Fruit fly (Drosophila melanogaster) whole organism, embryonic: Measurements from ENCODE around the gene CG15742.

Experiments used
- ATbp ChIP-seq: fragments of 200-800 bp; sonication (Bioruptor generic); optimal IDR thresholded peaks from 2 replicates; lab custom pipeline; 2017; ENCODE audit warnings: missing biosample characterization, mild to moderate bottlenecking, missing genetic modification characterization, missing genetic modification reagents
- Atf-2 ChIP-seq: fragments of 200-800 bp; sonication (Bioruptor generic); optimal IDR thresholded peaks from 2 replicates; lab custom pipeline; 2016; ENCODE audit warnings: missing biosample characterization, missing genetic modification characterization
- B-H2 ChIP-seq: fragments of 200-800 bp; sonication (Bioruptor generic); optimal IDR thresholded peaks from 2 replicates; lab custom pipeline; 2018; ENCODE audit warnings: missing biosample characterization, mild to moderate bottlenecking, missing genetic modification characterization
- BEAF-32 ChIP-seq: fragments of 200-800 bp; sonication (Bioruptor generic); optimal IDR thresholded peaks from 3 replicates; lab custom pipeline; 2017; ENCODE audit warnings: missing biosample characterization, missing genetic modification characterization, mild to moderate bottlenecking, moderate library complexity, missing genetic modification reagents
- Blimp-1 ChIP-seq: fragments of 200-800 bp; sonication (Bioruptor generic); optimal IDR thresholded peaks from 3 replicates; lab custom pipeline; 2018; ENCODE audit warnings: missing biosample characterization, missing genetic modification characterization, mild to moderate bottlenecking, moderate library complexity, missing genetic modification reagents
- CG11504 ChIP-seq: fragments of 200-800 bp; sonication (Bioruptor generic); optimal IDR thresholded peaks from 3 replicates; lab custom pipeline; 2019; ENCODE audit warnings: missing biosample characterization, mild to moderate bottlenecking, missing genetic modification characterization, moderate library complexity
- CG11723 ChIP-seq: fragments of 200-800 bp; sonication (Bioruptor generic); optimal IDR thresholded peaks from 2 replicates; lab custom pipeline; 2017; ENCODE audit warnings: missing biosample characterization, mild to moderate bottlenecking, missing genetic modification characterization
- CG12236 ChIP-seq: fragments of 200-800 bp; sonication (Bioruptor generic); optimal IDR thresholded peaks from 2 replicates; lab custom pipeline; 2016; ENCODE audit warnings: missing biosample characterization, missing genetic modification characterization
- CG12659 ChIP-seq: fragments of 200-800 bp; sonication (Bioruptor generic); optimal IDR thresholded peaks from 3 replicates; lab custom pipeline; 2017; ENCODE audit warnings: mild to moderate bottlenecking, missing biosample characterization, missing genetic modification reagents, missing genetic modification characterization
- CG13894 ChIP-seq: fragments of 200-800 bp; sonication (Bioruptor generic); optimal IDR thresholded peaks from 3 replicates; lab custom pipeline; 2018; ENCODE audit warnings: missing biosample characterization, mild to moderate bottlenecking, missing genetic modification characterization, moderate library complexity
- CG17359 ChIP-seq: fragments of 200-800 bp; sonication (Bioruptor generic); optimal IDR thresholded peaks from 3 replicates; lab custom pipeline; 2018; ENCODE audit warnings: missing biosample characterization, mild to moderate bottlenecking, missing genetic modification characterization, moderate library complexity
- CG17912 ChIP-seq: fragments of 200-800 bp; sonication (Bioruptor generic); optimal IDR thresholded peaks from 2 replicates; lab custom pipeline; 2018; ENCODE audit warnings: missing biosample characterization, mild to moderate bottlenecking, missing genetic modification characterization
- CG1792 ChIP-seq: fragments of 200-800 bp; sonication (Bioruptor generic); optimal IDR thresholded peaks from 2 replicates; lab custom pipeline; 2016; ENCODE audit warnings: missing biosample characterization, missing genetic modification characterization
- CG2202 ChIP-seq: fragments of 200-800 bp; sonication (Bioruptor generic); optimal IDR thresholded peaks from 2 replicates; lab custom pipeline; 2018; ENCODE audit warnings: missing biosample characterization, mild to moderate bottlenecking, missing genetic modification characterization
- CG3065 ChIP-seq: fragments of 200-800 bp; sonication (Bioruptor generic); optimal IDR thresholded peaks from 2 replicates; lab custom pipeline; 2016; ENCODE audit warnings: missing biosample characterization, missing genetic modification characterization
- CG31224 ChIP-seq: fragments of 200-800 bp; sonication (Bioruptor generic); IDR thresholded peaks from 2 replicates; pipeline ENCODE4 v1.3.6; 2022; ENCODE audit warnings: missing biosample characterization, missing genetic modification characterization
- CG31365 ChIP-seq: fragments of 200-800 bp; sonication (Bioruptor generic); optimal IDR thresholded peaks from 2 replicates; lab custom pipeline; 2018; ENCODE audit warnings: missing biosample characterization, mild to moderate bottlenecking, missing genetic modification characterization
- CG3163 ChIP-seq: fragments of 200-800 bp; sonication (Bioruptor generic); optimal IDR thresholded peaks from 3 replicates; lab custom pipeline; 2016; ENCODE audit warnings: missing biosample characterization, missing genetic modification characterization
- CG42726 ChIP-seq: fragments of 200-800 bp; sonication (Bioruptor generic); IDR thresholded peaks from 2 replicates; pipeline ENCODE4 v1.3.6; 2022; ENCODE audit warnings: missing biosample characterization, missing genetic modification characterization; ENCODE audit not compliant: partially characterized antibody
- CG4404 ChIP-seq: fragments of 200-800 bp; sonication (Bioruptor generic); IDR thresholded peaks from 2 replicates; pipeline ENCODE4 v1.3.6; 2022; ENCODE audit warnings: missing biosample characterization, missing genetic modification characterization
- CG6765 ChIP-seq: fragments of 200-800 bp; sonication (Bioruptor generic); optimal IDR thresholded peaks from 3 replicates; lab custom pipeline; 2017; ENCODE audit warnings: missing biosample characterization, mild to moderate bottlenecking, missing genetic modification characterization
- CG6813 ChIP-seq: fragments of 200-800 bp; sonication (Bioruptor generic); optimal IDR thresholded peaks from 2 replicates; lab custom pipeline; 2017; ENCODE audit warnings: missing biosample characterization, missing genetic modification characterization, mild to moderate bottlenecking, moderate library complexity, missing genetic modification reagents
- CG6854 ChIP-seq: fragments of 200-800 bp; sonication (Bioruptor generic); optimal IDR thresholded peaks from 3 replicates; lab custom pipeline; 2017; ENCODE audit warnings: missing biosample characterization, mild to moderate bottlenecking, missing genetic modification characterization
- CG8924 ChIP-seq: fragments of 200-800 bp; optimal IDR thresholded peaks from 3 replicates; lab custom pipeline; 2019; ENCODE audit warnings: missing biosample characterization, mild to moderate bottlenecking, missing genetic modification characterization, moderate library complexity
- Dad ChIP-seq: fragments of 200-800 bp; sonication (Bioruptor generic); optimal IDR thresholded peaks from 3 replicates; lab custom pipeline; 2016; ENCODE audit warnings: missing biosample characterization, missing genetic modification characterization
- ERR ChIP-seq: fragments of 200-800 bp; sonication (Bioruptor generic); optimal IDR thresholded peaks from 2 replicates; lab custom pipeline; 2016; ENCODE audit warnings: missing biosample characterization, missing genetic modification characterization
- Ets65A ChIP-seq: fragments of 200-800 bp; sonication (Bioruptor generic); peaks from one replicate; lab custom pipeline; 2016; ENCODE audit warnings: missing biosample characterization, missing genetic modification characterization
- Fer1 ChIP-seq: fragments of 200-800 bp; sonication (Bioruptor generic); optimal IDR thresholded peaks from 2 replicates; lab custom pipeline; 2017; ENCODE audit warnings: missing biosample characterization, mild to moderate bottlenecking, missing genetic modification characterization
- HLHmδ ChIP-seq: fragments of 200-800 bp; sonication (Bioruptor generic); optimal IDR thresholded peaks from 2 replicates; lab custom pipeline; 2018; ENCODE audit warnings: missing biosample characterization, mild to moderate bottlenecking, missing genetic modification characterization, moderate library complexity
- Hr51 ChIP-seq, 2 experiments: fragments of 200-800 bp; sonication (Bioruptor generic); optimal IDR thresholded peaks; 2 replicates in 1 of 2; 3 replicates in 1 of 2; lab custom pipeline; 2016 to 2018; ENCODE audit warnings: missing biosample characterization in 2 of 2, missing genetic modification characterization in 2 of 2, mild to moderate bottlenecking in 1 of 2, moderate library complexity in 1 of 2
- Hsf ChIP-seq: fragments of 200-800 bp; sonication (Bioruptor generic); optimal IDR thresholded peaks from 3 replicates; lab custom pipeline; 2016; ENCODE audit warnings: missing biosample characterization, missing genetic modification characterization
- MTF-1 ChIP-seq: fragments of 200-800 bp; sonication (Bioruptor generic); optimal IDR thresholded peaks from 2 replicates; lab custom pipeline; 2018; ENCODE audit warnings: missing biosample characterization, mild to moderate bottlenecking, missing genetic modification characterization, borderline replicate concordance
- Meics ChIP-seq: fragments of 200-800 bp; sonication (Bioruptor generic); optimal IDR thresholded peaks from 2 replicates; lab custom pipeline; 2017; ENCODE audit warnings: missing biosample characterization, mild to moderate bottlenecking, missing genetic modification characterization
- Opbp ChIP-seq: fragments of 200-800 bp; sonication (Bioruptor generic); IDR thresholded peaks from 3 replicates; pipeline ENCODE4 v1.3.6; 2022; ENCODE audit warnings: missing biosample characterization, missing genetic modification characterization; ENCODE audit not compliant: partially characterized antibody
- Optix ChIP-seq: fragments of 200-800 bp; sonication (Bioruptor generic); IDR thresholded peaks from 3 replicates; pipeline ENCODE4 v1.3.6; 2022; ENCODE audit warnings: missing biosample characterization, missing genetic modification characterization
- Pdp1 ChIP-seq, 2 experiments: fragments of 200-800 bp; sonication (Bioruptor generic); optimal IDR thresholded peaks; 3 replicates each; lab custom pipeline; 2016; ENCODE audit warnings: missing biosample characterization in 2 of 2, missing genetic modification characterization in 2 of 2, mild to moderate bottlenecking in 1 of 2, moderate library complexity in 1 of 2
- Ptx1 ChIP-seq: fragments of 200-800 bp; sonication (Bioruptor generic); IDR thresholded peaks from 2 replicates; pipeline ENCODE4 v1.3.6; 2022; ENCODE audit warnings: missing biosample characterization, missing genetic modification characterization
- bbx ChIP-seq: fragments of 200-800 bp; sonication (Bioruptor generic); IDR thresholded peaks from 2 replicates; pipeline ENCODE4 v1.3.6; 2022; ENCODE audit warnings: missing biosample characterization, missing genetic modification characterization; ENCODE audit not compliant: partially characterized antibody
- caup ChIP-seq: fragments of 200-800 bp; sonication (Bioruptor generic); optimal IDR thresholded peaks from 3 replicates; lab custom pipeline; 2017; ENCODE audit warnings: missing biosample characterization, mild to moderate bottlenecking, missing genetic modification characterization, moderate library complexity; ENCODE audit not compliant: severe bottlenecking
- hkb ChIP-seq, 2 experiments: fragments of 200-800 bp in 1 of 2; fragments of >200 bp in 1 of 2; sonication (Bioruptor generic) in 1 of 2; IDR thresholded peaks in 1 of 2; optimal IDR thresholded peaks in 1 of 2; 2 replicates each; pipeline versions ENCODE4 v1.3.6 to Lab custom; 2017 to 2022; ENCODE audit warnings: missing biosample characterization in 1 of 2, missing genetic modification characterization in 1 of 2
- inv ChIP-seq: fragments of 200-800 bp; sonication (Bioruptor generic); IDR thresholded peaks from 2 replicates; pipeline ENCODE4 v1.3.6; 2022; ENCODE audit warnings: missing biosample characterization, missing genetic modification characterization; ENCODE audit not compliant: partially characterized antibody
- knrl ChIP-seq: fragments of 200-800 bp; sonication (Bioruptor generic); IDR thresholded peaks from 3 replicates; pipeline ENCODE4 v1.3.6; 2022; ENCODE audit warnings: missing biosample characterization, missing genetic modification characterization; ENCODE audit not compliant: partially characterized antibody
- lab ChIP-seq: fragments of 200-800 bp; sonication (Bioruptor generic); optimal IDR thresholded peaks from 3 replicates; lab custom pipeline; 2017; ENCODE audit warnings: missing biosample characterization, missing genetic modification characterization, mild to moderate bottlenecking, moderate library complexity, missing genetic modification reagents
- pb ChIP-seq: fragments of 200-800 bp; sonication (Bioruptor generic); optimal IDR thresholded peaks from 3 replicates; lab custom pipeline; 2016; ENCODE audit warnings: missing biosample characterization, missing genetic modification characterization
- ranshi ChIP-seq: fragments of 200-800 bp; sonication (Bioruptor generic); IDR thresholded peaks from 2 replicates; pipeline ENCODE4 v1.3.6; 2022; ENCODE audit warnings: missing biosample characterization, missing genetic modification characterization
- unpg ChIP-seq: fragments of 200-800 bp; sonication (Bioruptor generic); optimal IDR thresholded peaks from 3 replicates; lab custom pipeline; 2018; ENCODE audit warnings: missing biosample characterization, mild to moderate bottlenecking, missing genetic modification characterization, moderate library complexity
- z ChIP-seq: fragments of 200-800 bp; sonication (Bioruptor generic); IDR thresholded peaks from 3 replicates; pipeline ENCODE4 v1.3.6; 2022; ENCODE audit warnings: missing biosample characterization, missing genetic modification characterization
- zfh1 ChIP-seq: fragments of 200-800 bp; sonication (Bioruptor generic); IDR thresholded peaks from 3 replicates; pipeline ENCODE4 v1.3.6; 2022; ENCODE audit warnings: missing biosample characterization, missing genetic modification characterization

The CG15742 gene

dm6 chrX:13256967-13257366 is 1.3 kb downstream of the CG15742 start (continued):
- TF ChIP-seq unpg (GFP tag; lab: Kevin White, UChicago): peak; percentile 6
- no peak for TF ChIP-seq Hsf (GFP tag; lab: Kevin White, UChicago)
- TF ChIP-seq CG13894 (tag; lab: Kevin White, UChicago): peak; percentile 59
- no peak for TF ChIP-seq ranshi
- no peak for TF ChIP-seq CG12236 (GFP tag; lab: Kevin White, UChicago)
- no peak for TF ChIP-seq Hr51 (GFP tag; optimal IDR thresholded peaks at IDR 0.05; lab: Kevin White, UChicago)
- TF ChIP-seq CG1792 (GFP tag; lab: Kevin White, UChicago): peak; percentile 11
- TF ChIP-seq HLHmδ (GFP tag; lab: Kevin White, UChicago): peak; percentile 32
- no peak for TF ChIP-seq Ets65A
- peak; percentile 7 for TF ChIP-seq ERR (GFP tag; lab: Kevin White, UChicago)
- no peak for TF ChIP-seq CG17912 (GFP tag; lab: Kevin White, UChicago)
- TF ChIP-seq CG2202 (tag; lab: Kevin White, UChicago): no peak
- TF ChIP-seq B-H2: peak; percentile 46
- peak; percentile 32 for TF ChIP-seq CG11504 (tag; lab: Kevin White, UChicago)
- no peak for TF ChIP-seq Atf-2 (GFP tag; lab: Kevin White, UChicago)
- peak in 1 of 2 experiments; percentile 98 for TF ChIP-seq Pdp1 (GFP tag; optimal IDR thresholded peaks at IDR 0.05; lab: Kevin White, UChicago)
- peak; percentile 19 for TF ChIP-seq CG12659 (GFP tag; lab: Kevin White, UChicago)
- TF ChIP-seq hkb (optimal IDR thresholded peaks at IDR 0.05; lab: Kevin White, UChicago): no peak
- 0 out of 2 replicates have a peak, but pooled peaks have one; percentile 11 for TF ChIP-seq hkb (GFP tag; IDR thresholded peaks at IDR 0.05; lab: Robert Waterston, UW)
- TF ChIP-seq CG3065 (GFP tag; lab: Kevin White, UChicago): no peak
- TF ChIP-seq Dad: peak; percentile 22
- TF ChIP-seq Fer1 (GFP tag; lab: Kevin White, UChicago): peak; percentile 34
- peak; percentile 40; the same call in 2 of the 3 replicates for TF ChIP-seq Opbp (GFP tag; lab: Robert Waterston, UW)
- peak; percentile 38; the same call in 1 of the 3 replicates for TF ChIP-seq knrl (GFP tag; lab: Robert Waterston, UW)
- peak; percentile 27 for TF ChIP-seq Blimp-1 (GFP tag; lab: Kevin White, UChicago)
- TF ChIP-seq CG6813 (GFP tag; lab: Kevin White, UChicago): peak; percentile 1
- no peak for TF ChIP-seq pb (GFP tag; lab: Kevin White, UChicago)
- TF ChIP-seq inv: no peak
- peak; percentile 76 for TF ChIP-seq CG3163
- TF ChIP-seq z (GFP tag; lab: Robert Waterston, UW): 0 out of 3 replicates have a peak, but pooled peaks have one; percentile 55
- TF ChIP-seq Meics (GFP tag; lab: Kevin White, UChicago): peak; percentile 32
- no peak for TF ChIP-seq ATbp (GFP tag; lab: Kevin White, UChicago)
- TF ChIP-seq CG42726 (GFP tag; lab: Robert Waterston, UW): 0 out of 2 replicates have a peak, but pooled peaks have one; percentile 18
- peak; percentile 14 for TF ChIP-seq CG6765 (GFP tag; lab: Kevin White, UChicago)
- TF ChIP-seq CG6854 (GFP tag; lab: Kevin White, UChicago): no peak
- TF ChIP-seq CG11723 (GFP tag; lab: Kevin White, UChicago): no peak
- peak; percentile 64 for TF ChIP-seq MTF-1 (GFP tag; lab: Kevin White, UChicago)
- peak; percentile 61 for TF ChIP-seq lab
- TF ChIP-seq CG4404 (GFP tag; lab: Robert Waterston, UW): no peak
- TF ChIP-seq Optix (GFP tag; lab: Robert Waterston, UW): no peak
- TF ChIP-seq zfh1 (GFP tag; lab: Robert Waterston, UW): no peak
- peak; percentile 56; the same call in 1 of the 2 replicates for TF ChIP-seq bbx (GFP tag; lab: Robert Waterston, UW)
- TF ChIP-seq CG8924 (tag; lab: Kevin White, UChicago): peak; percentile 37
- TF ChIP-seq CG31224 (GFP tag; lab: Robert Waterston, UW): no peak
- peak; percentile 43 for TF ChIP-seq caup (GFP tag; lab: Kevin White, UChicago)
- peak; percentile 99 for TF ChIP-seq CG31365 (tag; lab: Kevin White, UChicago)
- TF ChIP-seq BEAF-32 (GFP tag; lab: Kevin White, UChicago): no peak
- TF ChIP-seq CG17359 (tag; lab: Kevin White, UChicago): peak; percentile 26
- no peak for TF ChIP-seq Ptx1 (GFP tag; lab: Robert Waterston, UW)
